Fruit fly (Drosophila melanogaster): ENCODE measurements around the gene AsnRS.

DNA sequence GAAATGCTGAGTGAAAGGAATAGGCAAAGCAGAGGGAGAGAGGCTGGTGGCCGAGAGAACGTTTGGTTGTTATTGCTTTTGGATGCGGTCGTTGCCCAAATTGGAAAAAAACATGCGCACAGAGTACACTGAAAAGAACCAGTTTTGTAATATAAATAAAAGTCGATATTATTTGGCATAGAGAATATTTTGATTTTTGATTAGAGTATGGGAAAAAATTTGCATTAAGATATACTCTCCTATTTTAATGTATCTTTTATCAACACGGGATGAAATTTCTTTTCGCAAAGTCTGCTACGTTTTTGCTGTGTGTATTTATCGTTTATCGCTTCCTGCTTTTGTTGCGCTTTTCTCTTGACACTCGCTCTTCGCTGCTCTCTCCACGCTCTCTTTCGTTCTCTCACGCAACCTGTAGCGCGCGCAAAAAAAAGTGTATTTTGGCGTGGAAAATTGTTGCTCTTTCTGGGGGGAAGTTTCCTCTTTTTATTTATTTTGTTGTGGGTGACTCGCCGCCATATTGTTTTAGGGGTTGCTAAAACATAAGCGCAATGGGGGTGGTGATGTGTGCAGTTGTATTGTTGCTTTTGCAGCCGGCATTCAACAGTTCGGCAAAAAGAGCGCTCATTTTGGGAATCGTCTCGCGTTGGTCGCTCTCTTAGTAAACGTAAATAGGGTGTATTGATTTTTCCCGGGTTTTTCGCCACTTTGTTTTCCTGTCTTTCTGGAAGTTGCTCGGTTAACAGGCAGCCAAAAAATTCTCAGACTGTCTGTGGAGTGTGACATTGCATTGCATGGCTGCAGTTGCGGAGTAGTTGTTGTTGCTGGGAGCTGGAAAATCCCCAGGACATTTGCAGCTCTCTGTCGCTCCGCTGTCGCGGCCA, 33.4 kb upstream of the AsnRS start:
- TF ChIP-seq Hr78 (GFP tag; optimal IDR thresholded peaks at IDR 0.05), result no peak
- peak; percentile 96 for TF ChIP-seq h (GFP tag; optimal IDR thresholded peaks at IDR 0.05)
- TF ChIP-seq fru (GFP tag; optimal IDR thresholded peaks at IDR 0.05), result peak; percentile 97

Data from whole organism, wandering third instar larva.